Worm (Caenorhabditis elegans) whole organism, L1 larva: ENCODE measurements around the gene chpf-1.

ENCODE experiments used
- ceh-82 ChIP-seq, 3 experiments: fragments of 150-350 bp in 1 of 3; sonication (generic microtip) in 2 of 3; optimal IDR thresholded peaks; 2 replicates each; lab custom pipeline; 2014 to 2017; ENCODE audit warnings: missing biosample characterization in 3 of 3, missing genetic modification characterization in 3 of 3
- ces-1 ChIP-seq: fragments of 150-350 bp; optimal IDR thresholded peaks from 2 replicates; lab custom pipeline; 2014; ENCODE audit warnings: missing biosample characterization, missing genetic modification reagents, missing genetic modification characterization
- dsc-1 ChIP-seq: sonication (generic microtip); optimal IDR thresholded peaks from 2 replicates; lab custom pipeline; 2016; ENCODE audit warnings: mild to moderate bottlenecking, missing genetic modification characterization, missing compliant biosample characterization
- elt-3 ChIP-seq, 6 experiments: fragments of 150-350 bp in 1 of 6; sonication (generic microtip); optimal IDR thresholded peaks; 2 replicates each; lab custom pipeline; 2017 to 2018; ENCODE audit warnings: missing biosample characterization in 6 of 6, missing genetic modification characterization in 6 of 6, inconsistent platforms in 1 of 6
- fkh-4 ChIP-seq: sonication (generic microtip); optimal IDR thresholded peaks from 2 replicates; lab custom pipeline; 2016; ENCODE audit warnings: missing compliant biosample characterization, missing genetic modification characterization, borderline replicate concordance
- hlh-4 ChIP-seq: sonication (generic microtip); optimal IDR thresholded peaks from 2 replicates; lab custom pipeline; 2016; ENCODE audit warnings: mild to moderate bottlenecking, missing genetic modification characterization, missing compliant biosample characterization
- jun-1 ChIP-seq: fragments of 150-350 bp; optimal IDR thresholded peaks from 2 replicates; lab custom pipeline; 2014; ENCODE audit warnings: missing biosample characterization, missing genetic modification reagents, missing genetic modification characterization
- mef-2 ChIP-seq: fragments of 150-350 bp; optimal IDR thresholded peaks from 2 replicates; lab custom pipeline; 2014; ENCODE audit warnings: missing biosample characterization, missing genetic modification characterization
- nhr-84 ChIP-seq: sonication (generic microtip); optimal IDR thresholded peaks from 2 replicates; lab custom pipeline; 2017; ENCODE audit warnings: missing biosample characterization, missing genetic modification characterization
- pag-3 ChIP-seq: sonication (generic microtip); optimal IDR thresholded peaks from 2 replicates; lab custom pipeline; 2017; ENCODE audit warnings: missing genetic modification characterization, mild to moderate bottlenecking, missing compliant biosample characterization, antibody characterized with exemption, borderline replicate concordance; ENCODE audit not compliant: insufficient read depth
- sptf-1 ChIP-seq: fragments of 150-350 bp; optimal IDR thresholded peaks from 2 replicates; lab custom pipeline; 2014; ENCODE audit warnings: missing biosample characterization, missing genetic modification characterization
- ztf-11 ChIP-seq, 2 experiments: sonication (generic microtip); optimal IDR thresholded peaks; 2 replicates each; lab custom pipeline; 2016 to 2017; ENCODE audit warnings: missing genetic modification characterization in 2 of 2, missing biosample characterization in 1 of 2, missing compliant biosample characterization in 1 of 2
- ztf-4 ChIP-seq: fragments of 150-350 bp; optimal IDR thresholded peaks from 2 replicates; lab custom pipeline; 2014; ENCODE audit warnings: missing biosample characterization, missing genetic modification characterization

DNA sequence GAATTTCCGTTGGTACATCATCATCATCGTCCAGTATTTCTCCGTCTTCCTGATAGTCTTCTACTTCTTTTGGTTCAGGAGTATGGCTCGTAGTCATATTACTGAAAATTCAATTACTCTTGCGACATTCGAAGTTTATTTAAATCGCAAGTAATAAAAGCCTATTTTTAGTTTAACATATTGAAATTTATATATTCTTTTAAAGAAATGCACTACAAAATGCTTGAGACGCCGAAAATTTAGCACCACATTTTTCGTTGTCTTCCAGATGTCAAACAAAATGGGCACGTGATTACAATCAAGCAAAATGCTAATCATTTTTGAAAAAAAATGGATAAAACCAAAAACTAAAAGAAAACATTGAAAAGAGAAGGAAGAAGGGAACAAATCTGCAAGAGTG lies 8.7 kb upstream of the chpf-1 start, which contains the start of gene zhit-3:
- TF ChIP-seq sptf-1 (tag; lab: Kevin White, UChicago) (no peak), ces-1 (GFP tag; lab: Kevin White, UChicago) (no peak), mef-2 (no peak), fkh-4 (tag; lab: Kevin White, UChicago) (no peak), pag-3 (tag; lab: Kevin White, UChicago) (no peak), ceh-82 (tag; optimal IDR thresholded peaks at IDR 0.05; lab: Kevin White, UChicago) (no peak), ztf-4 (tag; lab: Kevin White, UChicago) (no peak), nhr-84 (tag; lab: Kevin White, UChicago) (no peak), dsc-1 (no peak), jun-1 (tag; lab: Kevin White, UChicago) (no peak), ztf-11 (tag; optimal IDR thresholded peaks at IDR 0.05; lab: Kevin White, UChicago) (no peak), hlh-4 (tag; lab: Kevin White, UChicago) (no peak), elt-3 (tag; optimal IDR thresholded peaks at IDR 0.05; lab: Kevin White, UChicago) (no peak)
